Worm (Caenorhabditis elegans): ENCODE results near the gene F37A8.5.

ce11 chrIII:3978438-3978837 is 22.0 kb downstream of the F37A8.5 start:
- TF ChIP-seq him-1 (tag; optimal IDR thresholded peaks at IDR 0.05), result no peak
- no peak for TF ChIP-seq dao-5 (tag; optimal IDR thresholded peaks at IDR 0.05)
- TF ChIP-seq W03F9.2 (tag; optimal IDR thresholded peaks at IDR 0.05), result no peak
